Worm (Caenorhabditis elegans): ENCODE data around the gene gar-1.

Gene gar-1

DNA sequence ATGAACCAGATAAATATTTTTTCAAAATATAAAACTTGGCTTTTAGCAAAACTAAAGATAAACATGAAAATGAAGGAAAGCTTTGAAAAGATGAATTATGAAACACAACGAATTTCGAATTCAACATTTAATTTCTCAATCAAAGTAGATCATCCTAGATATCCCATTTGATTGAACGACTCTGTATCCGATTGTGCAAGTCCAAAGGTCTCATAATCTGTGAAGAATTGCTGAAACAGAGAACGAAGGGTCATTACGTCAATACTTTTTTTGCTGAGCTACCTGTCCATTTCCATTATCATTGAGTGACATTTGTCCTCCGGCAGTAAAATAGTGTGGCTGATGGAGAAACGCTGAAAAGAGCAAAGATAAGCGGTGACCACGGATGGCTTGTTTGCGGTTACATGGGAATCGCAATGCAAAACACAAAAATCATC is 38.0 kb upstream of the gar-1 start:
- TF ChIP-seq blmp-1 (tag; optimal IDR thresholded peaks at IDR 0.05) (no peak), zag-1 (tag; optimal IDR thresholded peaks at IDR 0.05) (no peak), egl-13 (tag; optimal IDR thresholded peaks at IDR 0.05) (no peak), lin-15B (tag; optimal IDR thresholded peaks at IDR 0.05) (no peak), Y116A8C.19 (tag; optimal IDR thresholded peaks at IDR 0.05; ENCODE audit: borderline replicate concordance) (no peak), dsc-1 (tag; optimal IDR thresholded peaks at IDR 0.05) (no peak), nhr-71 (tag; optimal IDR thresholded peaks at IDR 0.05) (peak; percentile 26), efl-3 (GFP tag; optimal IDR thresholded peaks at IDR 0.05) (no peak), mdl-1 (tag; optimal IDR thresholded peaks at IDR 0.05) (no peak), pax-3 (tag; optimal IDR thresholded peaks at IDR 0.05) (no peak), ceh-88 (GFP tag; IDR thresholded peaks at IDR 0.05) (no peak), C34B4.2 (tag; optimal IDR thresholded peaks at IDR 0.05) (no peak), sptf-1 (tag; optimal IDR thresholded peaks at IDR 0.05) (no peak), rnt-1 (tag; optimal IDR thresholded peaks at IDR 0.05) (no peak), elt-2 (tag; optimal IDR thresholded peaks at IDR 0.05) (peak; percentile 84), hpl-2 (GFP tag; optimal IDR thresholded peaks at IDR 0.05) (peak; percentile 44), lin-14 (GFP tag; optimal IDR thresholded peaks at IDR 0.05) (no peak), dpl-1 (GFP tag; optimal IDR thresholded peaks at IDR 0.05) (no peak), efl-1 (optimal IDR thresholded peaks at IDR 0.05) (no peak), efl-1 (GFP tag; optimal IDR thresholded peaks at IDR 0.05 in 1 of 2) (peak in 1 of 2 experiments; percentile 30), unc-98 (GFP tag; IDR thresholded peaks at IDR 0.05) (no peak), nhr-85 (tag) (no peak), alr-1 (tag; optimal IDR thresholded peaks at IDR 0.05; ENCODE audit: borderline replicate concordance) (no peak), tlp-1 (tag; optimal IDR thresholded peaks at IDR 0.05) (no peak)

DNA sequence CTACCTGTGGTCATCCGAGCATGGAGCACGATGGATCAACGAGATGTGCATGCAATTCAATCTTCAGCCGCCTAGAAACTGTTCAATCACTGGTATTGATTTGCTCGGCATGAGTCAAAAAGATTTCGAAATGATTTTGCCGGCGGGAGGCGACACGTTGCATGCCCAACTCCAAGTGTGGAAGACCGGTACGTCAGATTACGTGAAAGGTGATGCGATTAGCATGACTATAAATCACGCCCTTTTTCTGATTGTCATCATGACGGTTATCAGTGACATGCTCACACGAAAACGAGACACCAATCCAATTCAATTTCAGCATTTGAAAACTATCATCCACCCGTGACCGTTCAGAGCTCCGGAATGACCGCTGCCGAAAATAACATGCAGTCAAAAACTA is 36.0 kb upstream of the gar-1 start:
- TF ChIP-seq lin-35 (GFP tag; optimal IDR thresholded peaks at IDR 0.05) (no peak), zip-4 (GFP tag; optimal IDR thresholded peaks at IDR 0.05) (no peak), nhr-77 (tag; optimal IDR thresholded peaks at IDR 0.05) (no peak), egl-13 (tag; optimal IDR thresholded peaks at IDR 0.05) (no peak), unc-62 (GFP tag; optimal IDR thresholded peaks at IDR 0.05) (no peak), sptf-1 (tag; optimal IDR thresholded peaks at IDR 0.05) (no peak), unc-130 (tag; optimal IDR thresholded peaks at IDR 0.05) (no peak), nhr-76 (tag; optimal IDR thresholded peaks at IDR 0.05) (no peak), tlp-1 (tag; optimal IDR thresholded peaks at IDR 0.05) (peak; percentile 26), elt-2 (tag; optimal IDR thresholded peaks at IDR 0.05) (peak; percentile 51), C34B4.2 (tag; optimal IDR thresholded peaks at IDR 0.05) (no peak), irx-1 (tag; optimal IDR thresholded peaks at IDR 0.05) (no peak), mab-9 (GFP tag; IDR thresholded peaks at IDR 0.05) (no peak), pag-3 (tag; optimal IDR thresholded peaks at IDR 0.05; ENCODE audit: borderline replicate concordance, insufficient read depth) (no peak), nhr-20 (tag; optimal IDR thresholded peaks at IDR 0.05) (no peak), lin-14 (GFP tag; optimal IDR thresholded peaks at IDR 0.05) (no peak)

DNA sequence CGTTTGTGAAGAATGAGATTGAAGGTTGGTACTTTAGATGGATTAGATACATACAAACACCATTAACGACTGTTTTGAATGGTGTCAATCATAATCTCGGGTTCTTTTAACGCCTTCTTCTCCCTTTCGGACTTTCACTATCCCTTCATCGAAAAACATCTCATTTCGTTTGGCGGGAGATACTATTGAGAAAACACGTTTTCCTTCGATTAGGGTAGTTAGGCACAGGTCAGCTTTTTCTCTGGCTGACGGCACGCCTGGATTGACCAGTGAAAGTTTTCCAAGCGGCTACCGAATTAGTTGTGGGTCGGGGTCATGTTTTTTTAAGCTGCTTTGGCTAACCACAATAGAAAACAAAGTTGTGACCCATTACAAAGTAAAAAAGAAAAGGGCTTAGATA is 35.3 kb upstream of the gar-1 start:
- TF ChIP-seq irx-1 (tag; optimal IDR thresholded peaks at IDR 0.05) (no peak), blmp-1 (tag; optimal IDR thresholded peaks at IDR 0.05) (peak; percentile 98)

DNA sequence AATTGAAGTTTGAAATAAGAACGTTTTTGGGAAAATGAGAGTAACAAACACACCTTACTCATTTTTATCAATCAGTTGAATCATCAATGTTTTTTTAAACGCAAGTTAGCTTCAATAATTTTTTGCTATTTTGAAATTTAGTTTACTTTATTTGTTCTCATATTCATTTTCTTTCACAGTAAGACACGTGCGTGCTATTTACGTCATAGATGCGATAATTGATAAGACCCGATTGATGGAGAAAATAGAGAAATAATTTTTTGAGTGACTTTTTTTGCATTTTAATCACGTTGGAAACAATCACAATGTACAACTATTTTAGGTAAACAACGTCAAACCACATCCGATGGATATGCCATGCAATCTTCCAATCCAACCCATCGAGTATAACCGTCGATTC is 34.8 kb upstream of the gar-1 start:
- TF ChIP-seq nhr-71 (tag; optimal IDR thresholded peaks at IDR 0.05) (peak; percentile 14), xbp-1 (tag; optimal IDR thresholded peaks at IDR 0.05) (no peak), nhr-20 (tag; optimal IDR thresholded peaks at IDR 0.05) (peak; percentile 33), nhr-19 (GFP tag; conservative IDR thresholded peaks at IDR 0.05) (no peak), elt-2 (tag; optimal IDR thresholded peaks at IDR 0.05) (peak; percentile 8), irx-1 (tag; optimal IDR thresholded peaks at IDR 0.05) (no peak), zip-4 (GFP tag; optimal IDR thresholded peaks at IDR 0.05) (no peak)

Measured in whole organism, L1 larva.